Fruit fly (Drosophila melanogaster) whole organism, embryonic: ENCODE data around the gene CG43137.

ENCODE experiments used
- B-H1 ChIP-seq: fragments of 200-800 bp; sonication (Bioruptor generic); IDR thresholded peaks from 3 replicates; pipeline ENCODE4 v1.3.6; 2022; ENCODE audit warnings: missing biosample characterization, missing genetic modification characterization
- Bgb ChIP-seq: fragments of 200-800 bp; sonication (Bioruptor generic); IDR thresholded peaks from 2 replicates; pipeline ENCODE4 v1.3.6; 2022; ENCODE audit warnings: missing biosample characterization, missing genetic modification characterization; ENCODE audit not compliant: partially characterized antibody
- CG11456 ChIP-seq: fragments of 200-800 bp; sonication (Bioruptor generic); IDR thresholded peaks from 3 replicates; pipeline ENCODE4 v1.3.6; 2022; ENCODE audit warnings: missing biosample characterization, missing genetic modification characterization
- CG12219 ChIP-seq: fragments of 200-800 bp; sonication (Bioruptor generic); optimal IDR thresholded peaks from 3 replicates; lab custom pipeline; 2018; ENCODE audit warnings: missing biosample characterization, mild to moderate bottlenecking, missing genetic modification characterization
- CG12769 ChIP-seq: fragments of 200-800 bp; sonication (Bioruptor generic); optimal IDR thresholded peaks from 2 replicates; lab custom pipeline; 2019; ENCODE audit warnings: missing biosample characterization, mild to moderate bottlenecking, missing genetic modification characterization, moderate library complexity
- CG13123 ChIP-seq: fragments of 200-800 bp; sonication (Bioruptor generic); optimal IDR thresholded peaks from 2 replicates; lab custom pipeline; 2016; ENCODE audit warnings: missing biosample characterization, missing genetic modification characterization
- CG13894 ChIP-seq: fragments of 200-800 bp; sonication (Bioruptor generic); optimal IDR thresholded peaks from 3 replicates; lab custom pipeline; 2018; ENCODE audit warnings: missing biosample characterization, mild to moderate bottlenecking, missing genetic modification characterization, moderate library complexity
- CG1602 ChIP-seq: fragments of 200-800 bp; sonication (Bioruptor generic); optimal IDR thresholded peaks from 3 replicates; lab custom pipeline; 2016; ENCODE audit warnings: missing biosample characterization, missing genetic modification characterization
- CG17361 ChIP-seq: fragments of 200-800 bp; sonication (Bioruptor generic); IDR thresholded peaks from 3 replicates; pipeline ENCODE4 v1.3.6; 2022; ENCODE audit warnings: missing biosample characterization, missing genetic modification characterization
- CG18011 ChIP-seq: fragments of 200-800 bp; sonication (Bioruptor generic); optimal IDR thresholded peaks from 2 replicates; lab custom pipeline; 2017; ENCODE audit warnings: missing biosample characterization, missing genetic modification characterization, mild to moderate bottlenecking, moderate library complexity, missing genotype
- CG2120 ChIP-seq: fragments of 200-800 bp; sonication (Bioruptor generic); optimal IDR thresholded peaks from 3 replicates; lab custom pipeline; 2016; ENCODE audit warnings: missing biosample characterization, missing genetic modification characterization
- CG2678 ChIP-seq: fragments of 200-800 bp; sonication (Bioruptor generic); optimal IDR thresholded peaks from 3 replicates; lab custom pipeline; 2019; ENCODE audit warnings: missing biosample characterization, mild to moderate bottlenecking, missing genetic modification characterization, moderate library complexity
- CG3065 ChIP-seq: fragments of 200-800 bp; sonication (Bioruptor generic); optimal IDR thresholded peaks from 2 replicates; lab custom pipeline; 2016; ENCODE audit warnings: missing biosample characterization, missing genetic modification characterization
- CG3847 ChIP-seq: fragments of 200-800 bp; sonication (Bioruptor generic); IDR thresholded peaks from 2 replicates; pipeline ENCODE4 v1.3.6; 2022; ENCODE audit warnings: missing biosample characterization, missing genetic modification characterization
- CG4328 ChIP-seq: fragments of 200-800 bp; sonication (Bioruptor generic); optimal IDR thresholded peaks from 3 replicates; lab custom pipeline; 2017; ENCODE audit warnings: missing biosample characterization, missing genetic modification reagents, missing genetic modification characterization
- CG4360 ChIP-seq: fragments of 200-800 bp; sonication (Bioruptor generic); IDR thresholded peaks from 2 replicates; pipeline ENCODE4 v1.3.6; 2022; ENCODE audit warnings: missing biosample characterization, missing genetic modification characterization
- CG6175 ChIP-seq: fragments of 200-800 bp; sonication (Bioruptor generic); IDR thresholded peaks from 3 replicates; pipeline ENCODE4 v1.3.6; 2022; ENCODE audit warnings: missing biosample characterization, missing genetic modification characterization
- CG6765 ChIP-seq: fragments of 200-800 bp; sonication (Bioruptor generic); optimal IDR thresholded peaks from 3 replicates; lab custom pipeline; 2017; ENCODE audit warnings: missing biosample characterization, mild to moderate bottlenecking, missing genetic modification characterization
- CG9609 ChIP-seq: fragments of 200-800 bp; sonication (Bioruptor generic); optimal IDR thresholded peaks from 3 replicates; lab custom pipeline; 2016; ENCODE audit warnings: missing biosample characterization, missing genetic modification characterization
- ERR ChIP-seq: fragments of 200-800 bp; sonication (Bioruptor generic); optimal IDR thresholded peaks from 2 replicates; lab custom pipeline; 2016; ENCODE audit warnings: missing biosample characterization, missing genetic modification characterization
- Med ChIP-seq: fragments of 200-800 bp; sonication (Bioruptor generic); peaks from one replicate; lab custom pipeline; 2016; ENCODE audit warnings: missing biosample characterization, missing genetic modification characterization, mild to moderate bottlenecking, inconsistent platforms, moderate library complexity
- Oaz ChIP-seq: fragments of 200-800 bp; sonication (Bioruptor generic); IDR thresholded peaks from 2 replicates; pipeline ENCODE4 v1.3.6; 2022; ENCODE audit warnings: missing biosample characterization, missing genetic modification characterization
- Poxn ChIP-seq: fragments of 200-800 bp; sonication (Bioruptor generic); IDR thresholded peaks from 2 replicates; pipeline ENCODE4 v1.3.6; 2022; ENCODE audit warnings: missing biosample characterization, missing genetic modification characterization
- Rfx ChIP-seq: fragments of 200-800 bp; sonication (Bioruptor generic); IDR thresholded peaks from 2 replicates; pipeline ENCODE4 v1.3.6; 2022; ENCODE audit warnings: missing biosample characterization, missing genetic modification characterization
- Six4 ChIP-seq: fragments of 200-800 bp; sonication (Bioruptor generic); optimal IDR thresholded peaks from 2 replicates; lab custom pipeline; 2016; ENCODE audit warnings: missing biosample characterization, missing genetic modification characterization
- Sry-δ ChIP-seq: fragments of 200-800 bp; sonication (Bioruptor generic); optimal IDR thresholded peaks from 2 replicates; lab custom pipeline; 2016; ENCODE audit warnings: missing biosample characterization, missing genetic modification characterization
- Tbp ChIP-seq: fragments of >200 bp; optimal IDR thresholded peaks from 2 replicates; lab custom pipeline; 2018; ENCODE audit warnings: missing biosample characterization, missing genetic modification characterization
- Xbp1 ChIP-seq: fragments of 200-800 bp; sonication (Bioruptor generic); optimal IDR thresholded peaks from 3 replicates; lab custom pipeline; 2016; ENCODE audit warnings: missing biosample characterization, mild to moderate bottlenecking, missing genetic modification characterization
- al ChIP-seq: fragments of 200-800 bp; sonication (Bioruptor generic); IDR thresholded peaks from 2 replicates; pipeline ENCODE4 v1.3.6; 2022; ENCODE audit warnings: missing biosample characterization, missing genetic modification characterization
- cas ChIP-seq: fragments of 200-800 bp; sonication (Bioruptor generic); IDR thresholded peaks from 2 replicates; pipeline ENCODE4 v1.3.6; 2022; ENCODE audit warnings: missing biosample characterization, missing genetic modification characterization
- crc ChIP-seq: fragments of 200-800 bp; sonication (Bioruptor generic); optimal IDR thresholded peaks from 2 replicates; lab custom pipeline; 2016; ENCODE audit warnings: missing biosample characterization, missing genetic modification characterization
- dimm ChIP-seq: fragments of 200-800 bp; sonication (Bioruptor generic); IDR thresholded peaks from 2 replicates; pipeline ENCODE4 v1.3.6; 2022; ENCODE audit warnings: missing biosample characterization, missing genetic modification characterization
- dpn ChIP-seq, 2 experiments: fragments of 200-800 bp; sonication (Bioruptor generic); optimal IDR thresholded peaks; 3 replicates each; lab custom pipeline; 2016; ENCODE audit warnings: missing biosample characterization in 2 of 2, missing genetic modification characterization in 2 of 2
- dysf ChIP-seq: fragments of 200-800 bp; sonication (Bioruptor generic); IDR thresholded peaks from 3 replicates; pipeline ENCODE4 v1.3.6; 2022; ENCODE audit warnings: missing biosample characterization, missing genetic modification characterization
- eyg ChIP-seq: fragments of 200-800 bp; sonication (Bioruptor generic); optimal IDR thresholded peaks from 3 replicates; lab custom pipeline; 2016; ENCODE audit warnings: missing biosample characterization, missing genetic modification characterization
- fd3F ChIP-seq: fragments of 200-800 bp; sonication (Bioruptor generic); optimal IDR thresholded peaks from 2 replicates; lab custom pipeline; 2018; ENCODE audit warnings: missing biosample characterization, mild to moderate bottlenecking, missing genetic modification characterization, moderate library complexity
- gfzf ChIP-seq: fragments of 200-800 bp; sonication (Bioruptor generic); optimal IDR thresholded peaks from 2 replicates; lab custom pipeline; 2016; ENCODE audit warnings: missing biosample characterization, mild to moderate bottlenecking, missing genetic modification characterization, moderate library complexity
- hth ChIP-seq: fragments of >200 bp; optimal IDR thresholded peaks from 2 replicates; lab custom pipeline; 2017; ENCODE audit warnings: inconsistent platforms
- jumu ChIP-seq: fragments of 200-800 bp; sonication (Bioruptor generic); optimal IDR thresholded peaks from 3 replicates; lab custom pipeline; 2016; ENCODE audit warnings: missing biosample characterization, missing genetic modification characterization
- lab ChIP-seq: fragments of 200-800 bp; sonication (Bioruptor generic); optimal IDR thresholded peaks from 3 replicates; lab custom pipeline; 2017; ENCODE audit warnings: missing biosample characterization, missing genetic modification characterization, mild to moderate bottlenecking, moderate library complexity, missing genetic modification reagents
- lola ChIP-seq, 3 experiments: fragments of >200 bp in 2 of 3; fragments of 200-800 bp in 1 of 3; sonication (Bioruptor generic) in 1 of 3; optimal IDR thresholded peaks; 2 replicates each; lab custom pipeline; 2017 to 2019; ENCODE audit warnings: missing biosample characterization in 3 of 3, missing genetic modification characterization in 3 of 3, mild to moderate bottlenecking in 1 of 3, moderate library complexity in 1 of 3
- repo ChIP-seq: fragments of 200-800 bp; sonication (Bioruptor generic); optimal IDR thresholded peaks from 2 replicates; lab custom pipeline; 2016; ENCODE audit warnings: missing biosample characterization, missing genetic modification characterization
- ro ChIP-seq: fragments of 200-800 bp; sonication (Bioruptor generic); IDR thresholded peaks from 2 replicates; pipeline ENCODE4 v1.3.6; 2022; ENCODE audit warnings: missing biosample characterization, missing genetic modification characterization
- run ChIP-seq: fragments of 200-800 bp; sonication (Bioruptor generic); optimal IDR thresholded peaks from 3 replicates; lab custom pipeline; 2018; ENCODE audit warnings: missing biosample characterization, mild to moderate bottlenecking, missing genetic modification characterization
- sd ChIP-seq: fragments of 200-800 bp; sonication (Bioruptor generic); optimal IDR thresholded peaks from 3 replicates; lab custom pipeline; 2018; ENCODE audit warnings: missing biosample characterization, mild to moderate bottlenecking, missing genetic modification characterization, moderate library complexity
- sisA ChIP-seq: fragments of 200-800 bp; sonication (Bioruptor generic); IDR thresholded peaks from 2 replicates; pipeline ENCODE4 v1.3.6; 2022; ENCODE audit warnings: missing biosample characterization, missing genetic modification characterization
- stwl ChIP-seq: fragments of 200-800 bp; sonication (Bioruptor generic); optimal IDR thresholded peaks from 3 replicates; lab custom pipeline; 2018; ENCODE audit warnings: missing biosample characterization, mild to moderate bottlenecking, missing genetic modification characterization, moderate library complexity
- trem ChIP-seq: fragments of 200-800 bp; optimal IDR thresholded peaks from 3 replicates; lab custom pipeline; 2019; ENCODE audit warnings: missing biosample characterization, mild to moderate bottlenecking, missing genetic modification characterization, moderate library complexity
- ttk ChIP-seq: fragments of 200-800 bp; sonication (Bioruptor generic); IDR thresholded peaks from 2 replicates; pipeline ENCODE4 v2.1.2; 2022; ENCODE audit warnings: missing biosample characterization, missing genetic modification characterization
- wdn ChIP-seq: fragments of 200-800 bp; sonication (Bioruptor generic); IDR thresholded peaks from 2 replicates; pipeline ENCODE4 v1.3.6; 2022; ENCODE audit warnings: missing biosample characterization, missing genetic modification characterization

The CG43137 gene

dm6 chrX:5894529-5895487 lies 29.9 kb upstream of the CG43137 start (continued):
- TF ChIP-seq CG12219 (GFP tag; lab: Kevin White, UChicago), result no peak
- no peak for TF ChIP-seq trem (tag; lab: Kevin White, UChicago)
- peak; percentile 15 for TF ChIP-seq repo (GFP tag; lab: Kevin White, UChicago)
- TF ChIP-seq Rfx (GFP tag; lab: Robert Waterston, UW), result no peak
- TF ChIP-seq lab, result no peak
- no peak for TF ChIP-seq CG13123 (GFP tag; lab: Kevin White, UChicago)
- TF ChIP-seq dysf, result no peak
- TF ChIP-seq Bgb (GFP tag; lab: Robert Waterston, UW), result no peak
- no peak for TF ChIP-seq Sry-δ (GFP tag; lab: Kevin White, UChicago)
- TF ChIP-seq CG13894 (tag; lab: Kevin White, UChicago), result no peak
- TF ChIP-seq CG18011 (GFP tag; lab: Kevin White, UChicago), result no peak
- TF ChIP-seq sisA, result no peak
- no peak for TF ChIP-seq Tbp (GFP tag; lab: Kevin White, UChicago)
- no peak for TF ChIP-seq CG6175 (GFP tag; lab: Robert Waterston, UW)
- TF ChIP-seq al (GFP tag; lab: Robert Waterston, UW), result no peak
- TF ChIP-seq gfzf (GFP tag; lab: Kevin White, UChicago), result no peak
- TF ChIP-seq Oaz (GFP tag; lab: Robert Waterston, UW), result no peak
- peak; percentile 30; the same call in 1 of the 3 replicates for TF ChIP-seq CG17361 (GFP tag; lab: Robert Waterston, UW)
- TF ChIP-seq ttk (GFP tag; lab: Robert Waterston, UW), result no peak
- TF ChIP-seq CG6765 (GFP tag; lab: Kevin White, UChicago), result no peak
- TF ChIP-seq cas (GFP tag; lab: Robert Waterston, UW), result no peak
- peak; percentile 9 for TF ChIP-seq CG1602
- peak; percentile 54 for TF ChIP-seq sd
- no peak for TF ChIP-seq CG4360 (GFP tag; lab: Robert Waterston, UW)
- TF ChIP-seq ro (GFP tag; lab: Robert Waterston, UW), result no peak
- peak; percentile 29 for TF ChIP-seq CG2120
- TF ChIP-seq CG4328 (GFP tag; lab: Kevin White, UChicago), result no peak
- TF ChIP-seq Xbp1 (GFP tag; lab: Kevin White, UChicago), result no peak
- peak; percentile 69 for TF ChIP-seq Med (GFP tag; lab: Kevin White, UChicago)
- no peak for TF ChIP-seq dimm (GFP tag; lab: Robert Waterston, UW)
- TF ChIP-seq stwl, result peak; percentile 1
- TF ChIP-seq CG12769 (tag; lab: Kevin White, UChicago), result peak; percentile 31
- TF ChIP-seq CG11456 (GFP tag; lab: Robert Waterston, UW), result no peak
- peak; percentile 43; the same call in 1 of the 2 replicates for TF ChIP-seq wdn
- no peak for TF ChIP-seq Six4 (GFP tag; lab: Kevin White, UChicago)
- no peak for TF ChIP-seq jumu (GFP tag; lab: Kevin White, UChicago)
- TF ChIP-seq ERR (GFP tag; lab: Kevin White, UChicago), result no peak
- TF ChIP-seq fd3F (GFP tag; lab: Kevin White, UChicago), result no peak
- TF ChIP-seq CG9609 (GFP tag; lab: Kevin White, UChicago), result no peak
- no peak for TF ChIP-seq hth
- no peak for TF ChIP-seq Poxn (GFP tag; lab: Robert Waterston, UW)
- no peak for TF ChIP-seq B-H1 (GFP tag; lab: Robert Waterston, UW)
- peak; percentile 15 for TF ChIP-seq CG2678
- peak in 1 of 2 experiments; percentile 1 for TF ChIP-seq dpn (GFP tag; optimal IDR thresholded peaks at IDR 0.05; lab: Kevin White, UChicago)
- TF ChIP-seq CG3847 (GFP tag; lab: Robert Waterston, UW), result no peak
- no peak for TF ChIP-seq lola (GFP tag; optimal IDR thresholded peaks at IDR 0.05; lab: Kevin White, UChicago)
- TF ChIP-seq eyg, result no peak
- no peak for TF ChIP-seq crc (GFP tag; lab: Kevin White, UChicago)
- no peak for TF ChIP-seq CG3065 (GFP tag; lab: Kevin White, UChicago)
- TF ChIP-seq run (tag; lab: Kevin White, UChicago), result no peak
